Fruit fly (Drosophila melanogaster): Measurements from ENCODE around the gene OtopLc.

OtopLc gene

dm6 chrX:5608472-5608871, 54.2 kb downstream of the OtopLc start (continued):
- TF ChIP-seq CG8319 (GFP tag; optimal IDR thresholded peaks at IDR 0.05) (no peak), Hr39 (GFP tag; optimal IDR thresholded peaks at IDR 0.05) (peak; percentile 79), CG3919 (GFP tag; optimal IDR thresholded peaks at IDR 0.05) (peak; percentile 27), Sox14 (GFP tag; optimal IDR thresholded peaks at IDR 0.05) (peak; percentile 26), CG8632 (GFP tag; optimal IDR thresholded peaks at IDR 0.05) (peak; percentile 32), Met (GFP tag; optimal IDR thresholded peaks at IDR 0.05) (peak; percentile 67), CG32006 (GFP tag; optimal IDR thresholded peaks at IDR 0.05) (peak; percentile 65), CG6163 (GFP tag; IDR thresholded peaks at IDR 0.05) (peak; percentile 58; the same call in 1 of the 3 replicates), Smox (GFP tag; optimal IDR thresholded peaks at IDR 0.05) (peak; percentile 60), pdm3 (GFP tag; optimal IDR thresholded peaks at IDR 0.05) (peak; percentile 53), Ets96B (tag; optimal IDR thresholded peaks at IDR 0.05) (no peak), Sox102F (GFP tag; optimal IDR thresholded peaks at IDR 0.05) (peak; percentile 62), CG6276 (GFP tag; optimal IDR thresholded peaks at IDR 0.05) (no peak), CG1621 (tag; optimal IDR thresholded peaks at IDR 0.05) (no peak), CG10631 (GFP tag; optimal IDR thresholded peaks at IDR 0.05) (no peak), CG8119 (GFP tag; IDR thresholded peaks at IDR 0.05) (peak; percentile 67; the same call in 2 of the 3 replicates), CG31627 (GFP tag; optimal IDR thresholded peaks at IDR 0.05) (peak; percentile 67), CG6792 (GFP tag; optimal IDR thresholded peaks at IDR 0.05) (peak; percentile 42), CG34406 (GFP tag; optimal IDR thresholded peaks at IDR 0.05) (peak; percentile 26), Hr38 (GFP tag; optimal IDR thresholded peaks at IDR 0.05) (no peak), CG6808 (GFP tag; optimal IDR thresholded peaks at IDR 0.05) (no peak), OdsH (GFP tag; optimal IDR thresholded peaks at IDR 0.05) (peak; percentile 44), Lpt (GFP tag; optimal IDR thresholded peaks at IDR 0.05) (no peak), cyc (GFP tag; optimal IDR thresholded peaks at IDR 0.05) (peak; percentile 55), Eip75B (GFP tag; optimal IDR thresholded peaks at IDR 0.05) (no peak), dsx (GFP tag; optimal IDR thresholded peaks at IDR 0.05; ENCODE audit: poor library complexity, severe bottlenecking) (no peak)

- TF ChIP-seq CG11294 (GFP tag; IDR thresholded peaks at IDR 0.05) (no peak), fkh (GFP tag; optimal IDR thresholded peaks at IDR 0.05) (no peak), salr (GFP tag; optimal IDR thresholded peaks at IDR 0.05) (no peak), acj6 (GFP tag; optimal IDR thresholded peaks at IDR 0.05) (no peak), CG3919 (GFP tag; optimal IDR thresholded peaks at IDR 0.05) (no peak), CG4318 (GFP tag; optimal IDR thresholded peaks at IDR 0.05) (no peak), CG31627 (GFP tag; optimal IDR thresholded peaks at IDR 0.05) (no peak), CG1621 (tag; optimal IDR thresholded peaks at IDR 0.05) (no peak), Hr4 (GFP tag; optimal IDR thresholded peaks at IDR 0.05) (no peak), CG10669 (GFP tag; optimal IDR thresholded peaks at IDR 0.05) (no peak), Ets21C (GFP tag; optimal IDR thresholded peaks at IDR 0.05) (no peak), Eip93F (GFP tag; optimal IDR thresholded peaks at IDR 0.05) (no peak)
Measured at dm6 chrX:5607647-5608046, 55.0 kb downstream of the OtopLc start.

dm6 chrX:5606324-5606723, 56.3 kb downstream of the OtopLc start:
- TF ChIP-seq CG6854 (GFP tag; optimal IDR thresholded peaks at IDR 0.05) (no peak), CG8319 (GFP tag; optimal IDR thresholded peaks at IDR 0.05) (no peak)

dm6 chrX:5604181-5604580, 58.5 kb downstream of the OtopLc start:
- TF ChIP-seq Eip93F (GFP tag; optimal IDR thresholded peaks at IDR 0.05), result no peak
- no peak for TF ChIP-seq Met (GFP tag; optimal IDR thresholded peaks at IDR 0.05)
- TF ChIP-seq achi (GFP tag; optimal IDR thresholded peaks at IDR 0.05), result no peak
- no peak for TF ChIP-seq CG11294 (GFP tag; IDR thresholded peaks at IDR 0.05)
- TF ChIP-seq CG6854 (GFP tag; optimal IDR thresholded peaks at IDR 0.05), result no peak
- TF ChIP-seq CG31627 (GFP tag; optimal IDR thresholded peaks at IDR 0.05), result no peak
- TF ChIP-seq CG10669 (GFP tag; optimal IDR thresholded peaks at IDR 0.05), result no peak
- no peak for TF ChIP-seq pdm3 (GFP tag; optimal IDR thresholded peaks at IDR 0.05)
- TF ChIP-seq Ets96B (tag; optimal IDR thresholded peaks at IDR 0.05), result no peak
- no peak for TF ChIP-seq Lpt (GFP tag; optimal IDR thresholded peaks at IDR 0.05)
- TF ChIP-seq CG8119 (GFP tag; IDR thresholded peaks at IDR 0.05), result no peak
- no peak for TF ChIP-seq Hr39 (GFP tag; optimal IDR thresholded peaks at IDR 0.05)
- no peak for TF ChIP-seq CG15336 (GFP tag; IDR thresholded peaks at IDR 0.05)
- TF ChIP-seq svp (GFP tag), result no peak
- TF ChIP-seq Sox15 (GFP tag; optimal IDR thresholded peaks at IDR 0.05), result no peak
- no peak for TF ChIP-seq CG6276 (GFP tag; optimal IDR thresholded peaks at IDR 0.05)
- no peak for TF ChIP-seq Gug (GFP tag; IDR thresholded peaks at IDR 0.05)
- no peak for TF ChIP-seq fd85E (GFP tag; optimal IDR thresholded peaks at IDR 0.05)
